Worm (Caenorhabditis elegans) whole organism, L4 larva: ENCODE data around the gene eat-4.

Source experiments
- D1046.2 ChIP-seq: fragments of 200-800 bp; sonication (Bioruptor generic); IDR thresholded peaks from 2 replicates; pipeline ENCODE4 v1.3.6; 2022; ENCODE audit warnings: missing genetic modification characterization, missing compliant biosample characterization
- F37D6.2 ChIP-seq: sonication (generic microtip); optimal IDR thresholded peaks from 2 replicates; lab custom pipeline; 2016; ENCODE audit warnings: mild to moderate bottlenecking, missing genetic modification characterization, missing compliant biosample characterization
- F49E8.2 ChIP-seq: sonication (generic microtip); optimal IDR thresholded peaks from 2 replicates; lab custom pipeline; 2016; ENCODE audit warnings: missing compliant biosample characterization, mild to moderate bottlenecking, missing genetic modification characterization, borderline replicate concordance
- aha-1 ChIP-seq: fragments of 150-350 bp; peaks from one replicate; lab custom pipeline; 2014; ENCODE audit warnings: missing biosample characterization, missing genetic modification characterization
- aly-2 ChIP-seq: sonication (generic microtip); optimal IDR thresholded peaks from 2 replicates; lab custom pipeline; 2018; ENCODE audit warnings: missing biosample characterization, missing genetic modification characterization
- ceh-20 ChIP-seq: fragments of 200-800 bp; sonication (Bioruptor generic); IDR thresholded peaks from 2 replicates; pipeline ENCODE4 v1.3.6; 2022; ENCODE audit warnings: missing genetic modification reagents, missing genetic modification characterization, missing compliant biosample characterization
- ceh-62 ChIP-seq: sonication (generic microtip); optimal IDR thresholded peaks from 2 replicates; lab custom pipeline; 2017; ENCODE audit warnings: missing biosample characterization, missing genetic modification characterization
- cey-2 ChIP-seq: sonication (generic microtip); optimal IDR thresholded peaks from 3 replicates; lab custom pipeline; 2017; ENCODE audit warnings: missing genetic modification characterization, mild to moderate bottlenecking, missing compliant biosample characterization, antibody characterized with exemption, borderline replicate concordance; ENCODE audit not compliant: insufficient read depth
- ctbp-1 ChIP-seq: fragments of 200-800 bp; sonication (Bioruptor generic); IDR thresholded peaks from 2 replicates; pipeline ENCODE4 v1.3.6; 2022; ENCODE audit warnings: missing genetic modification reagents, missing genetic modification characterization, missing compliant biosample characterization
- daf-16 ChIP-seq, 3 experiments: sonication (generic microtip); optimal IDR thresholded peaks; 2 replicates each; lab custom pipeline; 2016 to 2017; ENCODE audit warnings: missing genetic modification characterization in 3 of 3, missing genetic modification reagents in 3 of 3, mild to moderate bottlenecking in 2 of 3, missing compliant biosample characterization in 2 of 3, missing biosample characterization in 1 of 3, moderate library complexity in 1 of 3
- daf-8 ChIP-seq: fragments of 200-800 bp; sonication (Bioruptor generic); IDR thresholded peaks from 2 replicates; pipeline ENCODE4 v1.3.6; 2022; ENCODE audit warnings: missing genetic modification characterization, missing compliant biosample characterization
- dmd-8 ChIP-seq: fragments of 200-800 bp; sonication (Bioruptor generic); IDR thresholded peaks from 2 replicates; pipeline ENCODE4 v1.3.6; 2022; ENCODE audit warnings: missing genetic modification characterization, missing compliant biosample characterization
- dmd-9 ChIP-seq: fragments of 200-800 bp; sonication (Bioruptor generic); IDR thresholded peaks from 2 replicates; pipeline ENCODE4 v1.3.6; 2022; ENCODE audit warnings: missing genetic modification reagents, missing genetic modification characterization, missing compliant biosample characterization
- dpl-1 ChIP-seq: fragments of 150-350 bp; optimal IDR thresholded peaks from 2 replicates; lab custom pipeline; 2014; ENCODE audit warnings: missing biosample characterization, missing genetic modification reagents, missing genetic modification characterization
- dve-1 ChIP-seq: sonication (generic microtip); optimal IDR thresholded peaks from 2 replicates; lab custom pipeline; 2017; ENCODE audit warnings: antibody characterized with exemption, mild to moderate bottlenecking, missing genetic modification characterization, missing compliant biosample characterization; ENCODE audit not compliant: insufficient read depth
- egl-27 ChIP-seq: sonication (generic microtip); optimal IDR thresholded peaks from 3 replicates; lab custom pipeline; 2017; ENCODE audit warnings: missing biosample characterization, missing genetic modification reagents, missing genetic modification characterization
- egl-43 ChIP-seq: fragments of 200-800 bp; sonication (Bioruptor generic); IDR thresholded peaks from 2 replicates; pipeline ENCODE4 v1.3.6; 2022; ENCODE audit warnings: missing genetic modification reagents, missing genetic modification characterization, missing compliant biosample characterization
- fos-1 ChIP-seq: fragments of 150-350 bp; optimal IDR thresholded peaks from 2 replicates; lab custom pipeline; 2014; ENCODE audit warnings: missing biosample characterization, missing genetic modification characterization
- gei-8 ChIP-seq: fragments of 200-800 bp; sonication (Bioruptor generic); optimal IDR thresholded peaks from 2 replicates; lab custom pipeline; 2018; ENCODE audit warnings: mild to moderate bottlenecking, missing genetic modification characterization, missing compliant biosample characterization
- hif-1 ChIP-seq, 2 experiments: sonication (generic microtip); optimal IDR thresholded peaks; 2 replicates each; lab custom pipeline; 2016 to 2017; ENCODE audit warnings: missing compliant biosample characterization in 2 of 2, missing genetic modification characterization in 2 of 2, missing genetic modification reagents in 2 of 2, missing genotype in 2 of 2, mild to moderate bottlenecking in 1 of 2
- hmg-1.1 ChIP-seq: fragments of 200-800 bp; sonication (Bioruptor generic); IDR thresholded peaks from 2 replicates; pipeline ENCODE4 v1.3.6; 2022; ENCODE audit warnings: missing genetic modification reagents, missing genetic modification characterization, missing compliant biosample characterization
- lin-13 ChIP-seq: fragments of 150-350 bp; optimal IDR thresholded peaks from 2 replicates; lab custom pipeline; 2014; ENCODE audit warnings: missing biosample characterization, missing genetic modification reagents, missing genetic modification characterization
- lir-3 ChIP-seq: sonication (generic microtip); optimal IDR thresholded peaks from 2 replicates; lab custom pipeline; 2016; ENCODE audit warnings: mild to moderate bottlenecking, missing genetic modification characterization, missing compliant biosample characterization
- mdt-29 ChIP-seq: fragments of 200-800 bp; sonication (Bioruptor generic); IDR thresholded peaks from 2 replicates; pipeline ENCODE4 v1.3.6; 2022; ENCODE audit warnings: missing genetic modification reagents, missing genetic modification characterization, missing compliant biosample characterization
- mep-1 ChIP-seq: fragments of 150-350 bp; sonication (generic microtip); optimal IDR thresholded peaks from 3 replicates; lab custom pipeline; 2014; ENCODE audit warnings: missing biosample characterization, missing genetic modification characterization
- mes-2 ChIP-seq: sonication (generic microtip); optimal IDR thresholded peaks from 2 replicates; lab custom pipeline; 2016; ENCODE audit warnings: missing genotype, mild to moderate bottlenecking, missing genetic modification characterization, missing compliant biosample characterization; ENCODE audit not compliant: poor library complexity, severe bottlenecking
- nhr-28 ChIP-seq: fragments of 150-350 bp; optimal IDR thresholded peaks from 2 replicates; lab custom pipeline; 2014; ENCODE audit warnings: missing biosample characterization, missing genetic modification characterization
- nhr-42 ChIP-seq: fragments of 200-800 bp; sonication (Bioruptor generic); IDR thresholded peaks from 2 replicates; pipeline ENCODE4 v1.3.6; 2022; ENCODE audit warnings: missing genetic modification characterization, missing compliant biosample characterization
- nhr-48 ChIP-seq: sonication (generic microtip); optimal IDR thresholded peaks from 2 replicates; lab custom pipeline; 2016; ENCODE audit warnings: mild to moderate bottlenecking, missing genetic modification characterization, missing compliant biosample characterization
- nhr-6 ChIP-seq: fragments of 150-350 bp; optimal IDR thresholded peaks from 2 replicates; lab custom pipeline; 2014; ENCODE audit warnings: missing biosample characterization, missing genetic modification characterization
- nhr-77 ChIP-seq: fragments of 150-350 bp; optimal IDR thresholded peaks from 2 replicates; lab custom pipeline; 2014; ENCODE audit warnings: missing biosample characterization, missing genetic modification characterization
- pha-4 ChIP-seq, 2 experiments: fragments of 150-350 bp in 1 of 2; fragments of 200-800 bp in 1 of 2; sonication (Bioruptor generic) in 1 of 2; IDR thresholded peaks in 1 of 2; optimal IDR thresholded peaks in 1 of 2; 2 replicates each; pipeline versions ENCODE4 v1.3.6 to Lab custom; 2014 to 2022; ENCODE audit warnings: missing genetic modification characterization in 2 of 2, missing genetic modification reagents in 2 of 2, missing biosample characterization in 1 of 2, missing compliant biosample characterization in 1 of 2
- saeg-2 ChIP-seq: fragments of 200-800 bp; sonication (Bioruptor generic); IDR thresholded peaks from 2 replicates; pipeline ENCODE4 v1.3.6; 2022; ENCODE audit warnings: missing genetic modification reagents, missing genetic modification characterization, missing compliant biosample characterization
- set-16 ChIP-seq: fragments of 200-800 bp; sonication (Bioruptor generic); IDR thresholded peaks from 2 replicates; pipeline ENCODE4 v1.3.6; 2022; ENCODE audit warnings: missing genetic modification reagents, missing genetic modification characterization, missing compliant biosample characterization
- snpc-4 ChIP-seq: fragments of 150-350 bp; optimal IDR thresholded peaks from 2 replicates; lab custom pipeline; 2014; ENCODE audit warnings: missing biosample characterization, missing genetic modification characterization
- unc-62 ChIP-seq, 3 experiments: fragments of 150-350 bp in 1 of 3; sonication (generic microtip); optimal IDR thresholded peaks in 2 of 3; peaks in 1 of 3; 1 replicate in 1 of 3; 2 replicates in 2 of 3; lab custom pipeline; 2014 to 2017; ENCODE audit warnings: missing biosample characterization in 3 of 3, missing genetic modification characterization in 3 of 3, missing genetic modification reagents in 3 of 3, missing genotype in 1 of 3

eat-4 gene

ce11 chrIII:9125789-9126304 is 10.8 kb upstream of the eat-4 start, which contains the start of gene sec-16A.1:
Gene sec-16A.1 (plus strand): TSS chrIII:9125839.
- no peak for TF ChIP-seq pha-4 (GFP tag; IDR thresholded peaks at IDR 0.05; lab: Robert Waterston, UW)
- TF ChIP-seq pha-4 (tag; optimal IDR thresholded peaks at IDR 0.05; lab: Kevin White, UChicago), result peak; percentile 60
- peak in 1 of 2 experiments; percentile 93 for TF ChIP-seq unc-62 (GFP tag; optimal IDR thresholded peaks at IDR 0.05 in 1 of 2; lab: Kevin White, UChicago)
- no peak for TF ChIP-seq unc-62 (tag; optimal IDR thresholded peaks at IDR 0.05; lab: Kevin White, UChicago)
- TF ChIP-seq dmd-9 (GFP tag; lab: Robert Waterston, UW), result no peak
- TF ChIP-seq mes-2 (tag; lab: Kevin White, UChicago), result peak; percentile 75
- peak; percentile 44 for TF ChIP-seq aha-1
- TF ChIP-seq nhr-28 (tag; lab: Kevin White, UChicago), result peak; percentile 4
- TF ChIP-seq dpl-1 (GFP tag; lab: Kevin White, UChicago), result peak; percentile 41
- no peak for TF ChIP-seq nhr-42 (GFP tag; lab: Robert Waterston, UW)
- TF ChIP-seq hmg-1.1 (GFP tag; lab: Robert Waterston, UW), result 0 out of 2 replicates have a peak, but pooled peaks have one; percentile 24
- TF ChIP-seq ceh-20 (GFP tag; lab: Robert Waterston, UW), result no peak
- no peak for TF ChIP-seq dmd-8 (GFP tag; lab: Robert Waterston, UW)
- TF ChIP-seq daf-8 (GFP tag; lab: Robert Waterston, UW), result no peak
- no peak for TF ChIP-seq nhr-77

- TF ChIP-seq F49E8.2 (tag; lab: Kevin White, UChicago) (no peak), nhr-48 (tag; lab: Kevin White, UChicago) (no peak), gei-8 (GFP tag; lab: Kevin White, UChicago) (no peak), mep-1 (tag; lab: Kevin White, UChicago) (no peak), D1046.2 (GFP tag; lab: Robert Waterston, UW) (no peak), saeg-2 (GFP tag; lab: Robert Waterston, UW) (no peak), set-16 (GFP tag; lab: Robert Waterston, UW) (no peak), F37D6.2 (tag; lab: Kevin White, UChicago) (no peak), dmd-8 (GFP tag; lab: Robert Waterston, UW) (no peak), cey-2 (tag; lab: Kevin White, UChicago) (no peak), lin-13 (no peak), ceh-20 (GFP tag; lab: Robert Waterston, UW) (no peak), egl-27 (tag; lab: Kevin White, UChicago) (no peak), hif-1 (tag; optimal IDR thresholded peaks at IDR 0.05; lab: Kevin White, UChicago) (no peak), mdt-29 (no peak), ctbp-1 (GFP tag; lab: Robert Waterston, UW) (no peak), aly-2 (tag; lab: Kevin White, UChicago) (no peak), fos-1 (tag; lab: Kevin White, UChicago) (no peak), ceh-62 (no peak), dve-1 (tag; lab: Kevin White, UChicago) (no peak)
These were observed 6.1 kb upstream of the eat-4 start, which contains the start of gene ZK512.10 for ce11 chrIII:9130588-9130987. Gene ZK512.10 (plus strand): TSS chrIII:9130888.

- TF ChIP-seq lir-3 (tag; lab: Kevin White, UChicago) (no peak), nhr-6 (tag; lab: Kevin White, UChicago) (no peak), unc-62 (GFP tag; optimal IDR thresholded peaks at IDR 0.05 in 1 of 2; lab: Kevin White, UChicago) (peak in 1 of 2 experiments; percentile 72), unc-62 (tag; optimal IDR thresholded peaks at IDR 0.05; lab: Kevin White, UChicago) (no peak), ceh-62 (no peak), daf-16 (GFP tag; optimal IDR thresholded peaks at IDR 0.05; lab: Kevin White, UChicago) (no peak), daf-16 (tag; optimal IDR thresholded peaks at IDR 0.05; lab: Kevin White, UChicago) (no peak), egl-43 (GFP tag; lab: Robert Waterston, UW) (no peak), snpc-4 (tag; lab: Kevin White, UChicago) (no peak)
These were observed 1.9 kb downstream of the eat-4 start, which contains the start of gene ZK512.7 for ce11 chrIII:9138601-9139000. Gene ZK512.7 (minus strand): TSS chrIII:9138701.
